Worm (Caenorhabditis elegans): Measurements from ENCODE around the gene ZC250.5.
A peak's percentile ranks its signal among the peaks of the same experiment; 100 is the strongest.

The ZC250.5 gene

DNA sequence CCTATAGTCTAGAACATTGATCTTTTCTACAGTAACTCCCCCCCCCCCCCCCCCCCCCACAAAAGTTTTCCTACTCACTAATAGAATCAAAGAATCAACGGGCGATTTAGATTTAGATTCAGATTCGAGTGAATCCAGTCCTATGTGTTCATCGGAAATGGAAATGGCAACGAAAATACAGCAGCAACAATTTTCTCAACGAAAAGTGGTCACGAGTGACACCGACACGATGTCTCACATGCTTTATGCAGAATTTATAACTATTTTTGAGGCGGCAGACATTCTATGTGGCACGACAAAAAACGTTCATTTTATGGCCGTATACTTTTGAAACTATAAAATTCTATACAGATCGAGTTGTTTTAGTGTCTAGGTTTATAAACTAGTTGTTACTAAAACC, 39.6 kb downstream of the ZC250.5 start:
- TF ChIP-seq pag-3 (tag; optimal IDR thresholded peaks at IDR 0.05; ENCODE audit: borderline replicate concordance) (no peak), K09A11.1 (tag; optimal IDR thresholded peaks at IDR 0.05; ENCODE audit: insufficient read depth) (no peak), pha-2 (tag; optimal IDR thresholded peaks at IDR 0.05) (no peak), nhr-232 (tag; optimal IDR thresholded peaks at IDR 0.05) (no peak), sox-4 (tag; optimal IDR thresholded peaks at IDR 0.05) (no peak), madf-2 (tag; optimal IDR thresholded peaks at IDR 0.05) (no peak), C38D4.7 (GFP tag; optimal IDR thresholded peaks at IDR 0.05) (no peak), elt-2 (tag; optimal IDR thresholded peaks at IDR 0.05) (no peak), unc-55 (GFP tag; optimal IDR thresholded peaks at IDR 0.05) (no peak)

DNA sequence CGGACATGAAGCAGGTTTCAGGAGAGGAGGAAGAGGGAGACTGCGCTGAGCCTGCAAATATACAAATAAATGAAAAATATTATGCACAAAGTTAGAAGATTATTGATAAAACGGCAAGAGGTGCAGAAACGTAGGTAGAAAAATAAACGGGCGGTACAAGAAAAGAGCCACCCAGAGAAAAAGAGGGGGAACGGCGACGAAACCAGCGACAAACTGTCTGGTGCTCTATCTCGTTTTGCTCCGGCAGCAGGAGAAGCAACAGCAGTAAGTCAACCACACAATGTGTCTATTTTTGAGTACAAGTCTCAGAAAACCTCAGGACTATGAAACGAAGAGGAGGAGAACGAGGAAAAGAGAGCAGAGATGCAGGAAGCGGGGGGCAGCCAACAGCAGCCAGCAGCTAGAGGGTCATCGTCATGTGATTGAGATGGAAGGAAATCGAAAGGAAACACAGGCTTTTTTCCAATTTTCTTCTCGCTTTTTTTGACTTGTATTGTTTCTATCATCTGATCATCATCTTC, 40.2 kb downstream of the ZC250.5 start, which contains the start of gene F26F12.3:
TSS of gene F26F12.3 (minus strand) at position 51 of the 521 bp plus-strand sequence.
- TF ChIP-seq mec-3 (tag; optimal IDR thresholded peaks at IDR 0.05; ENCODE audit: borderline replicate concordance) (no peak), pag-3 (tag; optimal IDR thresholded peaks at IDR 0.05; ENCODE audit: borderline replicate concordance) (no peak), ceh-24 (tag; optimal IDR thresholded peaks at IDR 0.05) (no peak), che-1 (tag; optimal IDR thresholded peaks at IDR 0.05) (no peak), sox-2 (GFP tag; IDR thresholded peaks at IDR 0.05) (no peak), hlh-30 (tag; optimal IDR thresholded peaks at IDR 0.05; ENCODE audit: insufficient read depth) (peak; percentile 86), fax-1 (tag; optimal IDR thresholded peaks at IDR 0.05) (no peak), sox-4 (tag; optimal IDR thresholded peaks at IDR 0.05) (no peak), pqm-1 (tag; optimal IDR thresholded peaks at IDR 0.05) (peak; percentile 39), lim-6 (tag; optimal IDR thresholded peaks at IDR 0.05) (no peak), ceh-31 (tag; optimal IDR thresholded peaks at IDR 0.05) (peak; percentile 38), T23F11.4 (GFP tag; optimal IDR thresholded peaks at IDR 0.05) (no peak), F13H6.1 (tag; optimal IDR thresholded peaks at IDR 0.05) (peak; percentile 24), ceh-18 (tag; optimal IDR thresholded peaks at IDR 0.05) (peak; percentile 27), tbx-7 (tag; optimal IDR thresholded peaks at IDR 0.05) (no peak), pha-4 (tag; optimal IDR thresholded peaks at IDR 0.05) (no peak), madf-2 (tag; optimal IDR thresholded peaks at IDR 0.05) (no peak), dve-1 (tag; optimal IDR thresholded peaks at IDR 0.05) (no peak), K09A11.1 (tag; optimal IDR thresholded peaks at IDR 0.05; ENCODE audit: insufficient read depth) (no peak), unc-86 (tag; optimal IDR thresholded peaks at IDR 0.05) (no peak), hlh-13 (GFP tag; optimal IDR thresholded peaks at IDR 0.05) (no peak), nfya-1 (tag; optimal IDR thresholded peaks at IDR 0.05) (peak; percentile 20), ceh-2 (tag; optimal IDR thresholded peaks at IDR 0.05) (no peak), ttx-3 (tag; optimal IDR thresholded peaks at IDR 0.05) (no peak), K02D7.2 (tag; optimal IDR thresholded peaks at IDR 0.05) (no peak), ceh-22 (tag; optimal IDR thresholded peaks at IDR 0.05) (no peak), ama-1 (optimal IDR thresholded peaks at IDR 0.05) (no peak), pax-1 (tag; optimal IDR thresholded peaks at IDR 0.05) (no peak), elt-2 (tag; optimal IDR thresholded peaks at IDR 0.05) (no peak), ets-4 (tag; optimal IDR thresholded peaks at IDR 0.05) (peak; percentile 3), sdc-2 (tag; optimal IDR thresholded peaks at IDR 0.05) (no peak), gmeb-2 (tag; optimal IDR thresholded peaks at IDR 0.05) (no peak), syd-9 (tag; optimal IDR thresholded peaks at IDR 0.05) (no peak), hlh-15 (tag; optimal IDR thresholded peaks at IDR 0.05) (no peak), rnt-1 (tag; optimal IDR thresholded peaks at IDR 0.05) (no peak), C08G9.2 (tag; optimal IDR thresholded peaks at IDR 0.05) (no peak), ceh-34 (tag; optimal IDR thresholded peaks at IDR 0.05) (peak; percentile 8), elt-4 (tag; optimal IDR thresholded peaks at IDR 0.05) (no peak), ref-2 (tag; optimal IDR thresholded peaks at IDR 0.05) (peak; percentile 5), lin-11 (tag; optimal IDR thresholded peaks at IDR 0.05) (no peak), ceh-9 (tag; optimal IDR thresholded peaks at IDR 0.05) (no peak), unc-42 (tag; optimal IDR thresholded peaks at IDR 0.05) (peak; percentile 23), ceh-19 (GFP tag; optimal IDR thresholded peaks at IDR 0.05) (no peak), dmd-4 (tag; optimal IDR thresholded peaks at IDR 0.05; ENCODE audit: borderline replicate concordance) (no peak), hlh-8 (tag; optimal IDR thresholded peaks at IDR 0.05) (no peak), unc-55 (GFP tag; optimal IDR thresholded peaks at IDR 0.05) (no peak), odd-2 (tag; optimal IDR thresholded peaks at IDR 0.05) (no peak)

Data from whole organism, late embryonic.